Worm (Caenorhabditis elegans) whole organism, midembryonic: Measurements from ENCODE around the gene fbxa-213.

Experiments
- T22C8.4 ChIP-seq: fragments of 200-800 bp; sonication (Bioruptor generic); IDR thresholded peaks from 2 replicates; pipeline ENCODE4 v1.3.6; 2022; ENCODE audit warnings: missing genetic modification characterization, missing compliant biosample characterization
- cog-1 ChIP-seq: sonication (generic microtip); optimal IDR thresholded peaks from 2 replicates; lab custom pipeline; 2016; ENCODE audit warnings: missing genetic modification characterization, missing compliant biosample characterization
- flt-1 ChIP-seq: fragments of 200-800 bp; sonication (Bioruptor generic); IDR thresholded peaks from 2 replicates; pipeline ENCODE4 v1.3.6; 2022; ENCODE audit warnings: missing genetic modification characterization, missing compliant biosample characterization
- med-1 ChIP-seq: sonication (generic microtip); optimal IDR thresholded peaks from 2 replicates; lab custom pipeline; 2017; ENCODE audit warnings: missing genetic modification characterization, mild to moderate bottlenecking, missing compliant biosample characterization, antibody characterized with exemption, missing genetic modification reagents; ENCODE audit not compliant: insufficient read depth
- ref-1 ChIP-seq: fragments of 200-800 bp; sonication (Bioruptor generic); conservative IDR thresholded peaks from 2 replicates; pipeline ENCODE4 v1.3.6; 2022; ENCODE audit warnings: missing genetic modification reagents, missing genetic modification characterization, missing compliant biosample characterization
- tab-1 ChIP-seq: fragments of 200-800 bp; sonication (Bioruptor generic); IDR thresholded peaks from 2 replicates; pipeline ENCODE4 v1.3.6; 2022; ENCODE audit warnings: missing genetic modification characterization, missing compliant biosample characterization
- ztf-23 ChIP-seq: fragments of 200-800 bp; sonication (Bioruptor generic); IDR thresholded peaks from 2 replicates; pipeline ENCODE4 v1.3.6; 2022; ENCODE audit warnings: missing genetic modification reagents, missing genetic modification characterization, missing compliant biosample characterization

- TF ChIP-seq ref-1 (GFP tag; lab: Robert Waterston, UW): no peak
- no peak for TF ChIP-seq tab-1
- no peak for TF ChIP-seq ztf-23 (GFP tag; lab: Robert Waterston, UW)
- TF ChIP-seq cog-1 (tag; lab: Kevin White, UChicago): no peak
- no peak for TF ChIP-seq T22C8.4 (GFP tag; lab: Robert Waterston, UW)
- no peak for TF ChIP-seq flt-1 (GFP tag; lab: Robert Waterston, UW)
- TF ChIP-seq med-1 (GFP tag; lab: Kevin White, UChicago): no peak
Measured at ce11 chrV:18292295-18292694, 23.7 kb upstream of the fbxa-213 start, which contains the start of gene Y51A2A.12.
